Fruit fly (Drosophila melanogaster): Measurements from ENCODE around the gene mfr.
A peak's percentile ranks its signal among the peaks of the same experiment; 100 is the strongest.

mfr gene

DNA sequence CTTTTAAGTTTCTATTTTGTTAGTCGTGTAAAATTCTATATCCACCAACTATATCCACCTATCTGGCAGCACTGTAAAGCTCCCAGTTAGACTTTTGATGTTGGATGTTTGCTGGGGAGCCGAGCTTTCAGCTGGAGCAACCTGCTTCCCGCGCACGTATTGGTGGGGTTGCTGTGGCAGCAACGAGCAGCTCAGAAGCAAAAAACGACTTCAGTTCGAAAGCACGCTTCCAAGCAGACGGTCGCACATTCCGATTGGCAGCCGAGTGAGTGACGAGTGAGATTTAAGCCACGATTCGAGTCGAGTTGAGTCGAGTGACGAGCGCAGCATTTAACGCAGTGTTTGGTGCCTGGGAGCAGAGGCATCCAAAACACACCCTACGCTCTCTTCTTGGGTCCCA is at the start of gene mfr, which contains the start of gene Tsp66E (continued):
- no peak for TF ChIP-seq CG10669 (GFP tag; optimal IDR thresholded peaks at IDR 0.05)
- TF ChIP-seq Ets96B (tag; optimal IDR thresholded peaks at IDR 0.05) = no peak
- no peak for TF ChIP-seq salr (GFP tag; optimal IDR thresholded peaks at IDR 0.05)
- no peak for TF ChIP-seq lz (GFP tag; optimal IDR thresholded peaks at IDR 0.05)
- TF ChIP-seq CG6854 (GFP tag; optimal IDR thresholded peaks at IDR 0.05) = no peak
- no peak for TF ChIP-seq Sox15 (GFP tag; optimal IDR thresholded peaks at IDR 0.05)
- TF ChIP-seq Eip78C (GFP tag) = no peak

dm6 chr3L:8958557-8958956 is 46.1 kb upstream of the mfr start, which contains the start of gene CG13313:
TSS of gene CG13313 (plus strand) at chr3L:8958857.
- no peak for TF ChIP-seq Eip93F (GFP tag; optimal IDR thresholded peaks at IDR 0.05)
- TF ChIP-seq esn (GFP tag; optimal IDR thresholded peaks at IDR 0.05) = no peak
- TF ChIP-seq CG6792 (GFP tag; optimal IDR thresholded peaks at IDR 0.05) = no peak
- TF ChIP-seq CG8119 (GFP tag; IDR thresholded peaks at IDR 0.05) = no peak
- no peak for TF ChIP-seq CG11294 (GFP tag; IDR thresholded peaks at IDR 0.05)
- no peak for TF ChIP-seq fd85E (GFP tag; optimal IDR thresholded peaks at IDR 0.05)
- no peak for TF ChIP-seq Hr39 (GFP tag; optimal IDR thresholded peaks at IDR 0.05)
- TF ChIP-seq achi (GFP tag; optimal IDR thresholded peaks at IDR 0.05) = no peak
- TF ChIP-seq eg (GFP tag; IDR thresholded peaks at IDR 0.05) = no peak
- TF ChIP-seq acj6 (GFP tag; optimal IDR thresholded peaks at IDR 0.05) = no peak
- TF ChIP-seq OdsH (GFP tag; optimal IDR thresholded peaks at IDR 0.05) = no peak

- no peak for TF ChIP-seq achi (GFP tag; optimal IDR thresholded peaks at IDR 0.05)
- peak; percentile 61 for TF ChIP-seq fkh (GFP tag; optimal IDR thresholded peaks at IDR 0.05)
Observed at dm6 chr3L:8956669-8957068, 44.2 kb upstream of the mfr start, which contains the start of gene mRpL12. TSS of gene mRpL12 (plus strand) at chr3L:8956791.

- TF ChIP-seq svp (GFP tag) = peak; percentile 92
- no peak for TF ChIP-seq Eip78C (GFP tag)
Observed at dm6 chr3L:8955199-8955598, 42.7 kb upstream of the mfr start.

dm6 chr3L:8954648-8955033 is 42.2 kb upstream of the mfr start, which contains the start of gene GNBP3:
TSS of gene GNBP3 (plus strand) at chr3L:8955021.
- TF ChIP-seq lz (GFP tag; optimal IDR thresholded peaks at IDR 0.05) (peak; percentile 95), CG6808 (GFP tag; optimal IDR thresholded peaks at IDR 0.05) (peak; percentile 90), CG11902 (GFP tag; optimal IDR thresholded peaks at IDR 0.05) (peak; percentile 81), vri (GFP tag; optimal IDR thresholded peaks at IDR 0.05) (peak; percentile 94), CG10631 (GFP tag; optimal IDR thresholded peaks at IDR 0.05) (peak; percentile 92), CG8119 (GFP tag; IDR thresholded peaks at IDR 0.05) (peak; percentile 86), Blimp-1 (GFP tag; optimal IDR thresholded peaks at IDR 0.05) (peak; percentile 86), Hr38 (GFP tag; optimal IDR thresholded peaks at IDR 0.05) (no peak), ss (GFP tag; optimal IDR thresholded peaks at IDR 0.05) (peak; percentile 89 to 92), Eip78C (GFP tag) (peak; percentile 98), CG4318 (GFP tag; optimal IDR thresholded peaks at IDR 0.05) (no peak), CG6792 (GFP tag; optimal IDR thresholded peaks at IDR 0.05) (peak; percentile 93), Hr4 (GFP tag; optimal IDR thresholded peaks at IDR 0.05) (peak; percentile 78), Ets21C (GFP tag; optimal IDR thresholded peaks at IDR 0.05) (peak; percentile 84), Gug (GFP tag; IDR thresholded peaks at IDR 0.05) (peak; percentile 77), CG6854 (GFP tag; optimal IDR thresholded peaks at IDR 0.05) (peak; percentile 95), spab (GFP tag; optimal IDR thresholded peaks at IDR 0.05) (peak; percentile 85), net (GFP tag; optimal IDR thresholded peaks at IDR 0.05) (peak; percentile 92), Sox15 (GFP tag; optimal IDR thresholded peaks at IDR 0.05) (peak; percentile 79), fd59A (GFP tag; optimal IDR thresholded peaks at IDR 0.05) (peak; percentile 78), CG1621 (tag; optimal IDR thresholded peaks at IDR 0.05) (peak; percentile 87), CG7368 (GFP tag; optimal IDR thresholded peaks at IDR 0.05) (peak; percentile 88), CG3919 (GFP tag; optimal IDR thresholded peaks at IDR 0.05) (peak; percentile 95), CG32006 (GFP tag; optimal IDR thresholded peaks at IDR 0.05) (peak; percentile 92), Hr39 (GFP tag; optimal IDR thresholded peaks at IDR 0.05) (peak; percentile 87), Eip93F (GFP tag; optimal IDR thresholded peaks at IDR 0.05) (peak; percentile 97), CG3032 (tag; optimal IDR thresholded peaks at IDR 0.05) (peak; percentile 91), fkh (GFP tag; optimal IDR thresholded peaks at IDR 0.05) (peak; percentile 66), CG10669 (GFP tag; optimal IDR thresholded peaks at IDR 0.05) (peak; percentile 89), dsx (GFP tag; optimal IDR thresholded peaks at IDR 0.05; ENCODE audit: poor library complexity, severe bottlenecking) (peak; percentile 94), eg (GFP tag; IDR thresholded peaks at IDR 0.05) (peak; percentile 83), Eip75B (GFP tag; optimal IDR thresholded peaks at IDR 0.05) (peak; percentile 91), CG15336 (GFP tag; IDR thresholded peaks at IDR 0.05) (peak; percentile 90), cyc (GFP tag; optimal IDR thresholded peaks at IDR 0.05) (peak; percentile 93)

All from whole organism, prepupa.